Worm (Caenorhabditis elegans): Measurements from ENCODE around the gene R07E3.6.

The R07E3.6 gene

DNA sequence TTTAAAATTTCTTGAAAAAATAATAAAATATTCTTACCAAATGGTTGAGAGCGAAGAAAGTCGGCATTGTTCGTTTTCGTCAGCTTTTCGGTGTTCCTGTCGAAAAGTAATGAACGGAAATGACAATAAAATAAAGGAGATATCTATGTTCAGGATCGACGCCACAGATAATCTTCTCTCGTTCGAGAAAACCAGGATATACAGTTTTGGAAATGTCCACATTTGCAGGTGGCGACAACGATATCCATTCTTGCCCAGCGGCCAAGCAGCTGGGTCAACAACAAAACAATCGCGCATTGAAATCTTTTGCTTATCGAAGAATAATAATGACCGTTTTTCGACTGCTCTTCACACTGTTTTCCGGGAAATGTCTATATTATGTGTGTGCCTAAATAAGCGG is 38.1 kb downstream of the R07E3.6 start, which contains the start of gene R07E3.7:
R07E3.7 (minus strand) TSS at position 101 of the 400 bp plus-strand sequence.
- TF ChIP-seq elt-1 (tag; optimal IDR thresholded peaks at IDR 0.05; ENCODE audit: borderline replicate concordance, insufficient read depth) (no peak), ztf-11 (tag; optimal IDR thresholded peaks at IDR 0.05) (no peak), ham-2 (GFP tag; optimal IDR thresholded peaks at IDR 0.05) (no peak), blmp-1 (tag; optimal IDR thresholded peaks at IDR 0.05) (no peak), drap-1 (GFP tag; optimal IDR thresholded peaks at IDR 0.05) (no peak), ceh-43 (GFP tag; optimal IDR thresholded peaks at IDR 0.05) (no peak), unc-39 (tag; optimal IDR thresholded peaks at IDR 0.05) (no peak)

- TF ChIP-seq nhr-28 (tag; optimal IDR thresholded peaks at IDR 0.05) (no peak), lsy-2 (tag; optimal IDR thresholded peaks at IDR 0.05) (no peak), ham-2 (GFP tag; optimal IDR thresholded peaks at IDR 0.05) (no peak), nhr-2 (tag; optimal IDR thresholded peaks at IDR 0.05) (no peak), M03D4.4 (tag; optimal IDR thresholded peaks at IDR 0.05) (no peak), ceh-39 (tag; optimal IDR thresholded peaks at IDR 0.05) (no peak), sptf-1 (tag; optimal IDR thresholded peaks at IDR 0.05) (no peak), drap-1 (GFP tag; optimal IDR thresholded peaks at IDR 0.05) (no peak), nhr-76 (tag; optimal IDR thresholded peaks at IDR 0.05) (no peak), ces-1 (GFP tag; optimal IDR thresholded peaks at IDR 0.05) (no peak), ceh-43 (GFP tag; optimal IDR thresholded peaks at IDR 0.05) (no peak), sem-2 (GFP tag; optimal IDR thresholded peaks at IDR 0.05) (no peak)
Observed at ce11 chrX:10358083-10358482, 40.6 kb downstream of the R07E3.6 start, which contains the start of gene efhc-1. efhc-1 (plus strand) TSS chrX:10358383.

All from whole organism, mixed stage, embryonic.